Worm (Caenorhabditis elegans): Measurements from ENCODE around the gene cpr-5.

Gene cpr-5

ce11 chrV:1151324-1151742, 17.5 kb upstream of the cpr-5 start (continued):
- TF ChIP-seq snpc-4 (GFP tag; optimal IDR thresholded peaks at IDR 0.05): peak; percentile 53
- peak; percentile 61 to 91 (median 82) for TF ChIP-seq snpc-4 (tag; optimal IDR thresholded peaks at IDR 0.05)
- TF ChIP-seq dpff-1 (tag; optimal IDR thresholded peaks at IDR 0.05): peak; percentile 97
- TF ChIP-seq tlf-1 (GFP tag; optimal IDR thresholded peaks at IDR 0.05): peak; percentile 97
- TF ChIP-seq lin-40 (tag; optimal IDR thresholded peaks at IDR 0.05): peak; percentile 99
- peak; percentile 68; the same call in 1 of the 2 replicates for TF ChIP-seq hsf-1 (GFP tag; IDR thresholded peaks at IDR 0.05)
- peak; percentile 83 for TF ChIP-seq sptf-2 (GFP tag; optimal IDR thresholded peaks at IDR 0.05)
- peak; percentile 85; the same call in 1 of the 2 replicates for TF ChIP-seq lag-1 (GFP tag; IDR thresholded peaks at IDR 0.05)
- no peak for TF ChIP-seq rec-8 (tag; optimal IDR thresholded peaks at IDR 0.05)
- peak; percentile 97 for TF ChIP-seq C06A6.2 (GFP tag; conservative IDR thresholded peaks at IDR 0.05)
- TF ChIP-seq F10E7.11 (tag; optimal IDR thresholded peaks at IDR 0.05): peak; percentile 87
- peak; percentile 92 for TF ChIP-seq hmg-20 (GFP tag; IDR thresholded peaks at IDR 0.05)
- peak; percentile 98 for TF ChIP-seq nhr-90 (tag; optimal IDR thresholded peaks at IDR 0.05)
- TF ChIP-seq repo-1 (tag; optimal IDR thresholded peaks at IDR 0.05): peak; percentile 99
- no peak for TF ChIP-seq pha-4 (tag; optimal IDR thresholded peaks at IDR 0.05)
- TF ChIP-seq ama-1 (optimal IDR thresholded peaks at IDR 0.05): no peak
- peak in 1 of 2 experiments; percentile 58 for TF ChIP-seq ama-1 (GFP tag; optimal IDR thresholded peaks at IDR 0.05)
- TF ChIP-seq ccch-3 (GFP tag; optimal IDR thresholded peaks at IDR 0.05): peak; percentile 19
- no peak for TF ChIP-seq ceh-40 (GFP tag; IDR thresholded peaks at IDR 0.05)
- peak; percentile 98 for TF ChIP-seq nfyb-1 (GFP tag; IDR thresholded peaks at IDR 0.05)
- TF ChIP-seq cebp-2 (GFP tag; IDR thresholded peaks at IDR 0.05): peak; percentile 95
- TF ChIP-seq nhr-120 (GFP tag; IDR thresholded peaks at IDR 0.05): 0 out of 2 replicates have a peak, but pooled peaks have one; percentile 31
- TF ChIP-seq F33H1.4 (GFP tag; IDR thresholded peaks at IDR 0.05): peak; percentile 58
- peak; percentile 96 for TF ChIP-seq sea-2 (GFP tag; IDR thresholded peaks at IDR 0.05)
- peak; percentile 99 for TF ChIP-seq ztf-26 (tag; optimal IDR thresholded peaks at IDR 0.05)
- no peak for TF ChIP-seq nfya-1 (tag; optimal IDR thresholded peaks at IDR 0.05; ENCODE audit: borderline replicate concordance, insufficient read depth)
- peak; percentile 56 for TF ChIP-seq madf-6 (GFP tag; IDR thresholded peaks at IDR 0.05)
- peak; percentile 96 for TF ChIP-seq let-526 (GFP tag; IDR thresholded peaks at IDR 0.05)
- TF ChIP-seq ceh-79 (tag; optimal IDR thresholded peaks at IDR 0.05): peak; percentile 77
- no peak for TF ChIP-seq F55B11.4 (tag; optimal IDR thresholded peaks at IDR 0.05; ENCODE audit: borderline replicate concordance, insufficient read depth)
- TF ChIP-seq ztf-18 (tag; optimal IDR thresholded peaks at IDR 0.05): peak; percentile 83
- TF ChIP-seq lsy-27 (tag; optimal IDR thresholded peaks at IDR 0.05; ENCODE audit: borderline replicate concordance, insufficient read depth): no peak
- TF ChIP-seq unc-130 (GFP tag; optimal IDR thresholded peaks at IDR 0.05): peak; percentile 38
- TF ChIP-seq madf-10 (tag; optimal IDR thresholded peaks at IDR 0.05): peak; percentile 96
- peak; percentile 99 for TF ChIP-seq Y53G8AR.9 (GFP tag; conservative IDR thresholded peaks at IDR 0.05)
- TF ChIP-seq him-1 (tag; optimal IDR thresholded peaks at IDR 0.05): no peak
- no peak for TF ChIP-seq akir-1 (GFP tag; optimal IDR thresholded peaks at IDR 0.05)
- peak; percentile 86 for TF ChIP-seq bed-2 (GFP tag; IDR thresholded peaks at IDR 0.05)
- no peak for TF ChIP-seq Y79H2A.3 (GFP tag; conservative IDR thresholded peaks at IDR 0.05)
- TF ChIP-seq ceh-100 (GFP tag; IDR thresholded peaks at IDR 0.05): peak; percentile 83
- TF ChIP-seq hmg-1.2 (GFP tag; IDR thresholded peaks at IDR 0.05): peak; percentile 93
- TF ChIP-seq ZK185.1 (tag; optimal IDR thresholded peaks at IDR 0.05; ENCODE audit: poor library complexity, severe bottlenecking): peak; percentile 88
- TF ChIP-seq nhr-80 (tag; optimal IDR thresholded peaks at IDR 0.05): peak; percentile 100
- TF ChIP-seq madf-8 (GFP tag; conservative IDR thresholded peaks at IDR 0.05): no peak
- no peak for TF ChIP-seq unc-62 (GFP tag; optimal IDR thresholded peaks at IDR 0.05)
- peak; percentile 100 for TF ChIP-seq K12H6.12 (tag; optimal IDR thresholded peaks at IDR 0.05)
- peak; percentile 100 for TF ChIP-seq chd-7 (tag; optimal IDR thresholded peaks at IDR 0.05)
- TF ChIP-seq ekl-4 (GFP tag; IDR thresholded peaks at IDR 0.05): peak; percentile 98
- TF ChIP-seq F39B2.1 (GFP tag; IDR thresholded peaks at IDR 0.05): no peak
